Worm (Caenorhabditis elegans) whole organism, young adult: ENCODE data around the gene C16C8.26.
A peak's percentile ranks its signal among the peaks of the same experiment; 100 is the strongest.

Source experiments
- K12H6.12 ChIP-seq: fragments of 200-800 bp; sonication (Bioruptor generic); optimal IDR thresholded peaks from 2 replicates; lab custom pipeline; 2018; ENCODE audit warnings: mild to moderate bottlenecking, missing genetic modification characterization, missing compliant biosample characterization
- aptf-2 ChIP-seq: fragments of 200-800 bp; sonication (Bioruptor generic); conservative IDR thresholded peaks from 2 replicates; pipeline ENCODE4 v1.3.6; 2022; ENCODE audit warnings: missing genetic modification reagents, missing genetic modification characterization, missing compliant biosample characterization
- ceh-79 ChIP-seq: sonication (generic microtip); optimal IDR thresholded peaks from 2 replicates; lab custom pipeline; 2017; ENCODE audit warnings: mild to moderate bottlenecking, missing genetic modification characterization, missing compliant biosample characterization
- egl-18 ChIP-seq: fragments of 200-800 bp; sonication (Bioruptor generic); IDR thresholded peaks from 2 replicates; pipeline ENCODE4 v1.3.6; 2022; ENCODE audit warnings: missing genetic modification reagents, missing genetic modification characterization, missing compliant biosample characterization
- lin-35 ChIP-seq, 3 experiments: fragments of 150-350 bp in 2 of 3; sonication (generic microtip) in 1 of 3; optimal IDR thresholded peaks; 2 replicates each; lab custom pipeline; 2014 to 2018; ENCODE audit warnings: missing biosample characterization in 3 of 3, missing genetic modification characterization in 3 of 3, missing genetic modification reagents in 3 of 3
- nfya-1 ChIP-seq: sonication (generic microtip); optimal IDR thresholded peaks from 2 replicates; lab custom pipeline; 2017; ENCODE audit warnings: antibody characterized with exemption, missing compliant biosample characterization, missing genetic modification characterization, borderline replicate concordance; ENCODE audit not compliant: insufficient read depth
- nhr-27 ChIP-seq: fragments of 200-800 bp; sonication (Bioruptor generic); optimal IDR thresholded peaks from 2 replicates; lab custom pipeline; 2018; ENCODE audit warnings: mild to moderate bottlenecking, missing genetic modification characterization, moderate library complexity, missing compliant biosample characterization

The C16C8.26 gene

DNA sequence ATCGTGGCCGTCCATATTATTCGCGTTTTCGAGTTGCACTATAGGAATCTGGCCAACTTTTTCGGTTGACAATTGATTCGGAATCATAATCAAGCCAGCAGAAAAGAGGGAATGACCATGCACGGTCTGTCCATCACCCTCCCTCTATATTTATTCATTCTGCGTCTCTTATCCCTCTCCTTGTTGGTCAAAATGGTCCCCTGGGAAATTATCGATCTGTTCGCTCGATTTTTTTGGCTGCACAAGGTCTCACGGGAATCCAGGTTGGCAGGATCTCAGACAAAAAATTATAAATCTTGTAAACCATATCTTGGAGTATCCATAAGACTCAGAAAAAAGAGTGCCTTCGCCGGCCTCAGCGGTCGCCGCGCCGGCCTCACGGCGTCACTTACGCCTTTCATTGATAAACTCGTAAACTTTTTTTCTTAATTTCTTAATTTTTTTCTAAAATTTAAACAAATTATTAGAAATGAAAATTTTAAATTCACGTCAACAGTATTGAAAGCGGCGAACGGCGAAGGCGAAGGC, 43.7 kb downstream of the C16C8.26 start, which contains the start of the genes F18A12.7 and F18A12.2:
F18A12.7 (minus strand) TSS at position 101 of the 528 bp plus-strand sequence.
F18A12.2 (plus strand) TSS at position 478 of the 528 bp plus-strand sequence.
- TF ChIP-seq aptf-2 (GFP tag; lab: Robert Waterston, UW): peak; percentile 67; the same call in 1 of the 2 replicates
- TF ChIP-seq egl-18 (GFP tag; lab: Robert Waterston, UW): no peak
- TF ChIP-seq lin-35 (GFP tag; optimal IDR thresholded peaks at IDR 0.05; lab: Kevin White, UChicago): no peak
- TF ChIP-seq ceh-79: no peak
- no peak for TF ChIP-seq nhr-27 (tag; lab: Kevin White, UChicago)
- TF ChIP-seq nfya-1 (tag; lab: Kevin White, UChicago): no peak
- TF ChIP-seq K12H6.12 (tag; lab: Kevin White, UChicago): no peak
